Worm (Caenorhabditis elegans) whole organism, early embryonic: ENCODE data around the gene fbxa-150.

ENCODE experiments used
- F13C5.2 ChIP-seq: sonication (generic microtip); optimal IDR thresholded peaks from 2 replicates; lab custom pipeline; 2017; ENCODE audit warnings: mild to moderate bottlenecking, missing genetic modification characterization, inconsistent platforms, missing compliant biosample characterization
- ama-1 ChIP-seq: fragments of 150-350 bp; optimal IDR thresholded peaks from 2 replicates; lab custom pipeline; 2014
- ets-7 ChIP-seq: sonication (generic microtip); optimal IDR thresholded peaks from 2 replicates; lab custom pipeline; 2016; ENCODE audit warnings: missing genotype, missing genetic modification characterization, missing compliant biosample characterization
- flt-1 ChIP-seq: fragments of 200-800 bp; sonication (Bioruptor generic); IDR thresholded peaks from 2 replicates; pipeline ENCODE4 v1.3.6; 2022; ENCODE audit warnings: missing genetic modification characterization, missing compliant biosample characterization
- hnd-1 ChIP-seq: sonication (generic microtip); optimal IDR thresholded peaks from 2 replicates; lab custom pipeline; 2016; ENCODE audit warnings: missing genetic modification characterization, missing compliant biosample characterization
- scrt-1 ChIP-seq: fragments of 200-800 bp; sonication (Bioruptor generic); IDR thresholded peaks from 2 replicates; pipeline ENCODE4 v1.3.6; 2022; ENCODE audit warnings: missing genetic modification characterization, missing compliant biosample characterization
- sea-1 ChIP-seq: fragments of 200-800 bp; sonication (Bioruptor generic); conservative IDR thresholded peaks from 2 replicates; pipeline ENCODE4 v1.3.6; 2022; ENCODE audit warnings: missing genetic modification characterization, missing compliant biosample characterization

- no peak for TF ChIP-seq ama-1 (lab: Kevin White, UChicago)
- no peak for TF ChIP-seq flt-1 (GFP tag; lab: Robert Waterston, UW)
- no peak for TF ChIP-seq hnd-1 (tag; lab: Kevin White, UChicago)
- no peak for TF ChIP-seq ets-7
- no peak for TF ChIP-seq F13C5.2 (tag; lab: Kevin White, UChicago)
- TF ChIP-seq scrt-1 (GFP tag; lab: Robert Waterston, UW): no peak
- no peak for TF ChIP-seq sea-1 (GFP tag; lab: Robert Waterston, UW)
Measured at ce11 chrV:20492385-20492784, 30.0 kb upstream of the fbxa-150 start, which contains the start of gene srbc-79.
